Worm (Caenorhabditis elegans) whole organism, L4/young adult: ENCODE data around the gene acr-20.

Experiments
- W03F9.2 ChIP-seq: fragments of 150-350 bp; optimal IDR thresholded peaks from 2 replicates; lab custom pipeline; 2014; ENCODE audit warnings: missing biosample characterization, missing genetic modification characterization
- him-1 ChIP-seq: sonication (generic microtip); optimal IDR thresholded peaks from 2 replicates; lab custom pipeline; 2016; ENCODE audit warnings: missing genotype, missing genetic modification reagents, missing genetic modification characterization, missing compliant biosample characterization

ce11 chrII:14350768-14351167 is 26.9 kb downstream of the acr-20 start:
- TF ChIP-seq him-1: no peak
- TF ChIP-seq W03F9.2 (tag; lab: Kevin White, UChicago): no peak
